Fruit fly (Drosophila melanogaster) whole organism, embryonic: ENCODE measurements around the gene Trpgamma.

Source experiments
- C15 ChIP-seq: fragments of 200-800 bp; sonication (Bioruptor generic); IDR thresholded peaks from 3 replicates; pipeline ENCODE4 v1.3.6; 2022; ENCODE audit warnings: missing biosample characterization, missing genetic modification characterization
- CG10959 ChIP-seq: fragments of 200-800 bp; sonication (Bioruptor generic); IDR thresholded peaks from 2 replicates; pipeline ENCODE4 v1.3.6; 2022; ENCODE audit warnings: missing biosample characterization, missing genetic modification characterization
- CG11398 ChIP-seq: fragments of 200-800 bp; sonication (Bioruptor generic); optimal IDR thresholded peaks from 2 replicates; lab custom pipeline; 2016; ENCODE audit warnings: missing biosample characterization, missing genetic modification characterization
- CG12104 ChIP-seq: fragments of 200-800 bp; sonication (Bioruptor generic); optimal IDR thresholded peaks from 3 replicates; lab custom pipeline; 2016; ENCODE audit warnings: missing biosample characterization, missing genetic modification characterization
- CG12659 ChIP-seq: fragments of 200-800 bp; sonication (Bioruptor generic); optimal IDR thresholded peaks from 3 replicates; lab custom pipeline; 2017; ENCODE audit warnings: mild to moderate bottlenecking, missing biosample characterization, missing genetic modification reagents, missing genetic modification characterization
- CG12744 ChIP-seq: fragments of 200-800 bp; sonication (Bioruptor generic); optimal IDR thresholded peaks from 2 replicates; lab custom pipeline; 2016; ENCODE audit warnings: missing biosample characterization, missing genetic modification characterization
- CG13287 ChIP-seq: fragments of 200-800 bp; sonication (Bioruptor generic); IDR thresholded peaks from 2 replicates; pipeline ENCODE4 v1.3.6; 2022; ENCODE audit warnings: missing biosample characterization, missing genetic modification characterization; ENCODE audit not compliant: partially characterized antibody
- CG1529 ChIP-seq: fragments of 200-800 bp; sonication (Bioruptor generic); optimal IDR thresholded peaks from 3 replicates; lab custom pipeline; 2018; ENCODE audit warnings: missing biosample characterization, missing genetic modification characterization
- CG3065 ChIP-seq: fragments of 200-800 bp; sonication (Bioruptor generic); optimal IDR thresholded peaks from 2 replicates; lab custom pipeline; 2016; ENCODE audit warnings: missing biosample characterization, missing genetic modification characterization
- CG31388 ChIP-seq: fragments of 200-800 bp; sonication (Bioruptor generic); optimal IDR thresholded peaks from 2 replicates; lab custom pipeline; 2016; ENCODE audit warnings: missing biosample characterization, missing genetic modification characterization
- CG32772 ChIP-seq: fragments of 200-800 bp; sonication (Bioruptor generic); IDR thresholded peaks from 2 replicates; pipeline ENCODE4 v1.3.6; 2022; ENCODE audit warnings: missing biosample characterization, missing genetic modification characterization
- CG3407 ChIP-seq: fragments of 200-800 bp; sonication (Bioruptor generic); optimal IDR thresholded peaks from 2 replicates; lab custom pipeline; 2018; ENCODE audit warnings: missing biosample characterization, mild to moderate bottlenecking, missing genetic modification characterization
- CG4282 ChIP-seq: fragments of 200-800 bp; sonication (Bioruptor generic); optimal IDR thresholded peaks from 2 replicates; lab custom pipeline; 2016; ENCODE audit warnings: missing biosample characterization, missing genetic modification characterization
- CG6272 ChIP-seq: fragments of 200-800 bp; sonication (Bioruptor generic); IDR thresholded peaks from 2 replicates; pipeline ENCODE4 v1.3.6; 2022; ENCODE audit warnings: missing biosample characterization, missing genetic modification characterization
- CG6854 ChIP-seq: fragments of 200-800 bp; sonication (Bioruptor generic); optimal IDR thresholded peaks from 3 replicates; lab custom pipeline; 2017; ENCODE audit warnings: missing biosample characterization, mild to moderate bottlenecking, missing genetic modification characterization
- CG7372 ChIP-seq: fragments of 200-800 bp; sonication (Bioruptor generic); IDR thresholded peaks from 2 replicates; pipeline ENCODE4 v1.3.6; 2022; ENCODE audit warnings: missing biosample characterization, missing genetic modification characterization
- CG7745 ChIP-seq: fragments of 200-800 bp; sonication (Bioruptor generic); optimal IDR thresholded peaks from 2 replicates; lab custom pipeline; 2018; ENCODE audit warnings: missing biosample characterization, mild to moderate bottlenecking, missing genetic modification characterization, moderate library complexity
- CG9609 ChIP-seq: fragments of 200-800 bp; sonication (Bioruptor generic); optimal IDR thresholded peaks from 3 replicates; lab custom pipeline; 2016; ENCODE audit warnings: missing biosample characterization, missing genetic modification characterization
- Chrac-16 ChIP-seq: fragments of 200-800 bp; sonication (Bioruptor generic); optimal IDR thresholded peaks from 3 replicates; lab custom pipeline; 2016; ENCODE audit warnings: missing biosample characterization, missing genetic modification characterization
- Dip2 ChIP-seq: fragments of 200-800 bp; sonication (Bioruptor generic); IDR thresholded peaks from 2 replicates; pipeline ENCODE4 v1.3.6; 2022; ENCODE audit warnings: missing biosample characterization, missing genetic modification characterization
- Ets65A ChIP-seq: fragments of 200-800 bp; sonication (Bioruptor generic); peaks from one replicate; lab custom pipeline; 2016; ENCODE audit warnings: missing biosample characterization, missing genetic modification characterization
- Gug ChIP-seq: fragments of 200-800 bp; sonication (Bioruptor generic); IDR thresholded peaks from 4 replicates; pipeline ENCODE4 v1.3.6; 2022; ENCODE audit warnings: missing biosample characterization, missing genetic modification characterization
- HHEX ChIP-seq: fragments of 200-800 bp; sonication (Bioruptor generic); optimal IDR thresholded peaks from 3 replicates; lab custom pipeline; 2017; ENCODE audit warnings: missing biosample characterization, mild to moderate bottlenecking, missing genetic modification characterization, missing genetic modification reagents
- Jarid2 ChIP-seq: fragments of 200-800 bp; sonication (Bioruptor generic); optimal IDR thresholded peaks from 3 replicates; lab custom pipeline; 2017; ENCODE audit warnings: mild to moderate bottlenecking, missing biosample characterization, missing genetic modification reagents, missing genetic modification characterization
- Lhr ChIP-seq: fragments of 200-800 bp; sonication (Bioruptor generic); optimal IDR thresholded peaks from 3 replicates; lab custom pipeline; 2017; ENCODE audit warnings: mild to moderate bottlenecking, missing biosample characterization, missing genetic modification reagents, missing genetic modification characterization
- MBD-R2 ChIP-seq: fragments of 200-800 bp; sonication (Bioruptor generic); IDR thresholded peaks from 2 replicates; pipeline ENCODE4 v1.3.6; 2022; ENCODE audit warnings: missing biosample characterization, missing genetic modification characterization
- NK7.1 ChIP-seq: fragments of 200-800 bp; sonication (Bioruptor generic); optimal IDR thresholded peaks from 3 replicates; lab custom pipeline; 2016; ENCODE audit warnings: missing biosample characterization, missing genetic modification characterization
- Taf1 ChIP-seq: fragments of 200-800 bp; sonication (Bioruptor generic); IDR thresholded peaks from 2 replicates; pipeline ENCODE4 v1.3.6; 2022; ENCODE audit warnings: missing biosample characterization, missing genetic modification characterization
- abd-A ChIP-seq: fragments of 200-800 bp; sonication (Bioruptor generic); optimal IDR thresholded peaks from 3 replicates; lab custom pipeline; 2019; ENCODE audit warnings: missing biosample characterization, mild to moderate bottlenecking, missing genetic modification characterization, moderate library complexity
- al ChIP-seq: fragments of 200-800 bp; sonication (Bioruptor generic); IDR thresholded peaks from 2 replicates; pipeline ENCODE4 v1.3.6; 2022; ENCODE audit warnings: missing biosample characterization, missing genetic modification characterization
- ara ChIP-seq: fragments of 200-800 bp; sonication (Bioruptor generic); IDR thresholded peaks from 2 replicates; pipeline ENCODE4 v1.3.6; 2022; ENCODE audit warnings: missing biosample characterization, missing genetic modification characterization
- ash1 ChIP-seq: fragments of 200-800 bp; sonication (Bioruptor generic); optimal IDR thresholded peaks from 2 replicates; lab custom pipeline; 2018; ENCODE audit warnings: missing biosample characterization, mild to moderate bottlenecking, missing genetic modification characterization
- cato ChIP-seq: fragments of 200-800 bp; sonication (Bioruptor generic); optimal IDR thresholded peaks from 2 replicates; lab custom pipeline; 2016; ENCODE audit warnings: missing biosample characterization, missing genetic modification characterization, borderline replicate concordance
- chm ChIP-seq: fragments of 200-800 bp; sonication (Bioruptor generic); IDR thresholded peaks from 2 replicates; pipeline ENCODE4 v1.3.6; 2022; ENCODE audit warnings: missing biosample characterization, missing genetic modification characterization
- dati ChIP-seq: fragments of 200-800 bp; sonication (Bioruptor generic); IDR thresholded peaks from 2 replicates; pipeline ENCODE4 v1.3.6; 2022; ENCODE audit warnings: missing biosample characterization, missing genetic modification characterization
- emc ChIP-seq: fragments of 200-800 bp; sonication (Bioruptor generic); optimal IDR thresholded peaks from 2 replicates; lab custom pipeline; 2016; ENCODE audit warnings: missing biosample characterization, missing genetic modification characterization
- fd64A ChIP-seq: fragments of 200-800 bp; sonication (Bioruptor generic); optimal IDR thresholded peaks from 3 replicates; lab custom pipeline; 2018; ENCODE audit warnings: missing biosample characterization, mild to moderate bottlenecking, missing genetic modification characterization
- gcm2 ChIP-seq: fragments of 200-800 bp; sonication (Bioruptor generic); optimal IDR thresholded peaks from 2 replicates; lab custom pipeline; 2016; ENCODE audit warnings: missing biosample characterization, missing genetic modification characterization
- ken ChIP-seq: fragments of 200-800 bp; sonication (Bioruptor generic); IDR thresholded peaks from 3 replicates; pipeline ENCODE4 v1.3.6; 2022; ENCODE audit warnings: missing biosample characterization, missing genetic modification characterization
- knrl ChIP-seq: fragments of 200-800 bp; sonication (Bioruptor generic); IDR thresholded peaks from 3 replicates; pipeline ENCODE4 v1.3.6; 2022; ENCODE audit warnings: missing biosample characterization, missing genetic modification characterization; ENCODE audit not compliant: partially characterized antibody
- lmd ChIP-seq: fragments of 200-800 bp; sonication (Bioruptor generic); IDR thresholded peaks from 2 replicates; pipeline ENCODE4 v1.3.6; 2022; ENCODE audit warnings: missing biosample characterization, missing genetic modification characterization
- mld ChIP-seq: fragments of 200-800 bp; sonication (Bioruptor generic); IDR thresholded peaks from 3 replicates; pipeline ENCODE4 v1.3.6; 2022; ENCODE audit warnings: missing biosample characterization, missing genetic modification characterization; ENCODE audit not compliant: partially characterized antibody
- repo ChIP-seq: fragments of 200-800 bp; sonication (Bioruptor generic); optimal IDR thresholded peaks from 2 replicates; lab custom pipeline; 2016; ENCODE audit warnings: missing biosample characterization, missing genetic modification characterization
- schlank ChIP-seq: fragments of 200-800 bp; sonication (Bioruptor generic); optimal IDR thresholded peaks from 2 replicates; lab custom pipeline; 2018; ENCODE audit warnings: missing biosample characterization, mild to moderate bottlenecking, missing genetic modification characterization
- sd ChIP-seq: fragments of 200-800 bp; sonication (Bioruptor generic); optimal IDR thresholded peaks from 3 replicates; lab custom pipeline; 2018; ENCODE audit warnings: missing biosample characterization, mild to moderate bottlenecking, missing genetic modification characterization, moderate library complexity
- slou ChIP-seq: fragments of 200-800 bp; sonication (Bioruptor generic); optimal IDR thresholded peaks from 3 replicates; lab custom pipeline; 2016; ENCODE audit warnings: missing biosample characterization, missing genetic modification characterization
- sug ChIP-seq: fragments of 200-800 bp; optimal IDR thresholded peaks from 2 replicates; lab custom pipeline; 2019; ENCODE audit warnings: missing biosample characterization, mild to moderate bottlenecking, missing genetic modification characterization, moderate library complexity
- tap ChIP-seq: fragments of 200-800 bp; optimal IDR thresholded peaks from 3 replicates; lab custom pipeline; 2019; ENCODE audit warnings: missing biosample characterization, mild to moderate bottlenecking, missing genetic modification characterization, moderate library complexity
- usp ChIP-seq: fragments of >200 bp; optimal IDR thresholded peaks from 2 replicates; lab custom pipeline; 2017; ENCODE audit warnings: missing biosample characterization, missing genetic modification characterization

Trpgamma gene

DNA sequence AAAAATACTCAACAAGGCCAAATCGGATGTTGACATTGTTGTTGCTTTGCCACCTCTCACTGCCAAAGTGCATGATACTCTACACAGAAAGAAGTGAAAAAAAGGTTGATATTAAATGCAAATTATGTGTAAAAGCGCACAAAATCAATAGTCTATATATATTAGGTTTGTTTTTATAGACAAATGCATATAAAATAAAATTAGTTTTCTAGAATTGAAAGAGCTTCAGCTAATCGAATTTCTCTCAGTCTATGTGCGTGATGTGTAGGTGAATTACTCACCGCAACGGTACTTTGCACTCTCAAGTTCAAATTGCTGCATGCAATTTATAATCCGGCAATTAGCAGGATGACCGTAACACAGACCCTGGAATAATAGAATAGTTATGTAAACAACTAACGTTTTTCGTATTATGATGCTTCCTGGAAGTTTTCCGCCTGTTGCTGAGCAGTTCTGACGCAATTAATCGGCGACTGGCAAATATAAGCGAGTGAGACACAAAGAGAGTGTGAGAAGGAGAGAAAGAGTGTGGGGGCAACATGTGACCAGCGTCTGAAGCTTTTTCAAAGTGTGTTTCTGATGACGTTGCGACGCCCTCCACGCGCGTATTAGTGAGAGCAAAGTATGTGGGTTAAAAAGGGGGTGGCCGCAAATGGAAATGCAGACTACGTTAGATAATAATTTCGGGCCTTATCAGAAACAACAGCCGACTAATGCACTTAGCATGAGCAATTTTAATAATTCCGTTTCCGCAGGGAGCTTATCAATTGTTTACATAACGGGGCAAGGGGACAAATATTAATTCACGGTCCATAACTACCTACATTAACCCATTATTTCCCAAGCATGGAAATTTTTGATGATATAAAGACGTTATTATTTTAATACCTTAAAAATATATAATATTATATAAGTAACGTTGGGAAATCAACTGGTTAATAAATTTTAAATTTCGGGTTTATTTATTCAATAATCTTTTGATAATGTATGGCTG lies 44.5 kb upstream of the Trpgamma start (continued):
- peak; percentile 86 for TF ChIP-seq Taf1 (GFP tag; lab: Robert Waterston, UW)
- TF ChIP-seq schlank (tag; lab: Kevin White, UChicago): peak; percentile 69
- no peak for TF ChIP-seq emc (GFP tag; lab: Kevin White, UChicago)
- peak; percentile 90 for TF ChIP-seq Gug (GFP tag; lab: Robert Waterston, UW)
- peak; percentile 49 for TF ChIP-seq repo (GFP tag; lab: Kevin White, UChicago)
- TF ChIP-seq chm (GFP tag; lab: Robert Waterston, UW): peak; percentile 94
- TF ChIP-seq CG6272 (GFP tag; lab: Robert Waterston, UW): peak; percentile 92
- TF ChIP-seq CG7372 (GFP tag; lab: Robert Waterston, UW): peak; percentile 85
- TF ChIP-seq CG12659 (GFP tag; lab: Kevin White, UChicago): peak; percentile 90
- TF ChIP-seq CG12744 (GFP tag; lab: Kevin White, UChicago): peak; percentile 76
- peak; percentile 79 for TF ChIP-seq Jarid2
- peak; percentile 84 for TF ChIP-seq Chrac-16 (GFP tag; lab: Kevin White, UChicago)
- peak; percentile 78 for TF ChIP-seq CG3065 (GFP tag; lab: Kevin White, UChicago)
- TF ChIP-seq usp (GFP tag; lab: Kevin White, UChicago): no peak
- no peak for TF ChIP-seq CG13287 (GFP tag; lab: Robert Waterston, UW)
- TF ChIP-seq CG4282 (GFP tag; lab: Kevin White, UChicago): peak; percentile 17
- peak; percentile 94 for TF ChIP-seq ken (GFP tag; lab: Robert Waterston, UW)
- peak; percentile 90 for TF ChIP-seq lmd (GFP tag; lab: Robert Waterston, UW)
- TF ChIP-seq Dip2: peak; percentile 49; the same call in 1 of the 2 replicates
- no peak for TF ChIP-seq abd-A (tag; lab: Kevin White, UChicago)
- TF ChIP-seq CG11398 (GFP tag; lab: Kevin White, UChicago): peak; percentile 40
- peak; percentile 93 for TF ChIP-seq tap
- peak; percentile 56; the same call in 1 of the 2 replicates for TF ChIP-seq MBD-R2 (GFP tag; lab: Robert Waterston, UW)
- peak; percentile 55 for TF ChIP-seq NK7.1 (GFP tag; lab: Kevin White, UChicago)
- TF ChIP-seq cato (GFP tag; lab: Kevin White, UChicago): peak; percentile 79
- TF ChIP-seq gcm2: peak; percentile 71
- TF ChIP-seq CG6854 (GFP tag; lab: Kevin White, UChicago): peak; percentile 84
- peak; percentile 64 for TF ChIP-seq sug (tag; lab: Kevin White, UChicago)
- peak; percentile 91 for TF ChIP-seq dati (GFP tag; lab: Robert Waterston, UW)
- peak; percentile 77 for TF ChIP-seq fd64A (GFP tag; lab: Kevin White, UChicago)
- TF ChIP-seq ash1 (GFP tag; lab: Kevin White, UChicago): peak; percentile 65
- TF ChIP-seq Ets65A (GFP tag; lab: Kevin White, UChicago): peak; percentile 97
- peak; percentile 68 for TF ChIP-seq Lhr (GFP tag; lab: Kevin White, UChicago)
- peak; percentile 34 for TF ChIP-seq CG9609 (GFP tag; lab: Kevin White, UChicago)
- TF ChIP-seq CG3407 (GFP tag; lab: Kevin White, UChicago): peak; percentile 81
- no peak for TF ChIP-seq mld (GFP tag; lab: Robert Waterston, UW)
- TF ChIP-seq CG12104 (GFP tag; lab: Kevin White, UChicago): peak; percentile 90
- TF ChIP-seq CG32772 (GFP tag; lab: Robert Waterston, UW): peak; percentile 95
- TF ChIP-seq knrl: no peak
- TF ChIP-seq al: peak; percentile 81
- TF ChIP-seq C15: peak; percentile 90; the same call in 2 of the 3 replicates
- peak; percentile 87 for TF ChIP-seq slou (GFP tag; lab: Kevin White, UChicago)
- TF ChIP-seq CG31388 (GFP tag; lab: Kevin White, UChicago): peak; percentile 88
- peak; percentile 96 for TF ChIP-seq ara (GFP tag; lab: Robert Waterston, UW)
- peak; percentile 51 for TF ChIP-seq sd (tag; lab: Kevin White, UChicago)
- peak; percentile 93 for TF ChIP-seq HHEX (GFP tag; lab: Kevin White, UChicago)
- peak; percentile 7 for TF ChIP-seq CG7745 (tag; lab: Kevin White, UChicago)
- TF ChIP-seq CG1529: peak; percentile 77
- peak; percentile 93 for TF ChIP-seq CG10959 (GFP tag; lab: Robert Waterston, UW)
